Worm (Caenorhabditis elegans): ENCODE measurements around the gene nlp-5.

Gene nlp-5

ce11 chrII:8269855-8270647, 31.8 kb downstream of the nlp-5 start, which contains the start of gene tdc-1:
Gene tdc-1 (plus strand): TSS chrII:8270597.
- no peak for TF ChIP-seq hmg-4 (GFP tag; optimal IDR thresholded peaks at IDR 0.05)
- no peak for TF ChIP-seq flt-1 (GFP tag; IDR thresholded peaks at IDR 0.05)
- no peak for TF ChIP-seq hmbx-1 (tag; optimal IDR thresholded peaks at IDR 0.05)
- TF ChIP-seq B0310.2 (tag; optimal IDR thresholded peaks at IDR 0.05), result no peak
- no peak for TF ChIP-seq ceh-13 (GFP tag; optimal IDR thresholded peaks at IDR 0.05)
- no peak for TF ChIP-seq F13C5.2 (tag; optimal IDR thresholded peaks at IDR 0.05)
- TF ChIP-seq ets-7 (tag; optimal IDR thresholded peaks at IDR 0.05), result no peak
- TF ChIP-seq tra-4 (tag; optimal IDR thresholded peaks at IDR 0.05), result no peak
- TF ChIP-seq pes-1 (GFP tag; IDR thresholded peaks at IDR 0.05), result no peak
- TF ChIP-seq hnd-1 (tag; optimal IDR thresholded peaks at IDR 0.05), result no peak
- TF ChIP-seq scrt-1 (GFP tag; IDR thresholded peaks at IDR 0.05), result no peak
- TF ChIP-seq aly-1 (tag; optimal IDR thresholded peaks at IDR 0.05), result no peak
- TF ChIP-seq ceh-36 (tag; optimal IDR thresholded peaks at IDR 0.05), result no peak
- no peak for TF ChIP-seq ama-1 (optimal IDR thresholded peaks at IDR 0.05)
- TF ChIP-seq tbx-11 (GFP tag; IDR thresholded peaks at IDR 0.05), result no peak
- no peak for TF ChIP-seq sea-1 (GFP tag; conservative IDR thresholded peaks at IDR 0.05)
- no peak for TF ChIP-seq tbx-37 (GFP tag; conservative IDR thresholded peaks at IDR 0.05)

ce11 chrII:8273060-8273459, 34.8 kb downstream of the nlp-5 start:
- TF ChIP-seq aly-1 (tag; optimal IDR thresholded peaks at IDR 0.05) (no peak), tbx-11 (GFP tag; IDR thresholded peaks at IDR 0.05) (no peak), scrt-1 (GFP tag; IDR thresholded peaks at IDR 0.05) (no peak), tbx-37 (GFP tag; conservative IDR thresholded peaks at IDR 0.05) (no peak), F13C5.2 (tag; optimal IDR thresholded peaks at IDR 0.05) (no peak)

- TF ChIP-seq pes-1 (GFP tag; IDR thresholded peaks at IDR 0.05) (no peak), tbx-11 (GFP tag; IDR thresholded peaks at IDR 0.05) (no peak), F13C5.2 (tag; optimal IDR thresholded peaks at IDR 0.05) (no peak), ets-7 (tag; optimal IDR thresholded peaks at IDR 0.05) (no peak), ceh-36 (tag; optimal IDR thresholded peaks at IDR 0.05) (no peak), aly-1 (tag; optimal IDR thresholded peaks at IDR 0.05) (no peak), ceh-13 (GFP tag; optimal IDR thresholded peaks at IDR 0.05) (no peak), B0310.2 (tag; optimal IDR thresholded peaks at IDR 0.05) (no peak), scrt-1 (GFP tag; IDR thresholded peaks at IDR 0.05) (no peak), sea-1 (GFP tag; conservative IDR thresholded peaks at IDR 0.05) (no peak), hmbx-1 (tag; optimal IDR thresholded peaks at IDR 0.05) (no peak), tbx-37 (GFP tag; conservative IDR thresholded peaks at IDR 0.05) (no peak), tra-4 (tag; optimal IDR thresholded peaks at IDR 0.05) (no peak), hmg-4 (GFP tag; optimal IDR thresholded peaks at IDR 0.05) (no peak), flt-1 (GFP tag; IDR thresholded peaks at IDR 0.05) (no peak), hnd-1 (tag; optimal IDR thresholded peaks at IDR 0.05) (no peak), ama-1 (optimal IDR thresholded peaks at IDR 0.05) (no peak)
Observed at ce11 chrII:8276057-8276456, 37.8 kb downstream of the nlp-5 start, which contains the start of the genes gei-14 and slc-25A32. Gene gei-14 (minus strand): TSS chrII:8276231. Gene slc-25A32 (plus strand): TSS chrII:8276298.

ce11 chrII:8278415-8278814, 40.2 kb downstream of the nlp-5 start, which contains the start of the genes mrpl-10 and clec-142:
Gene mrpl-10 (minus strand): TSS chrII:8278515.
Gene clec-142 (plus strand): TSS chrII:8278678.
- TF ChIP-seq sea-1 (GFP tag; conservative IDR thresholded peaks at IDR 0.05) (no peak), flt-1 (GFP tag; IDR thresholded peaks at IDR 0.05) (no peak)

- no peak for TF ChIP-seq flt-1 (GFP tag; IDR thresholded peaks at IDR 0.05)
- no peak for TF ChIP-seq ama-1 (optimal IDR thresholded peaks at IDR 0.05)
- TF ChIP-seq hmg-4 (GFP tag; optimal IDR thresholded peaks at IDR 0.05), result no peak
- no peak for TF ChIP-seq ets-7 (tag; optimal IDR thresholded peaks at IDR 0.05)
- no peak for TF ChIP-seq hmbx-1 (tag; optimal IDR thresholded peaks at IDR 0.05)
- TF ChIP-seq ceh-13 (GFP tag; optimal IDR thresholded peaks at IDR 0.05), result no peak
- no peak for TF ChIP-seq hnd-1 (tag; optimal IDR thresholded peaks at IDR 0.05)
- TF ChIP-seq ceh-36 (tag; optimal IDR thresholded peaks at IDR 0.05), result no peak
Observed at ce11 chrII:8283158-8283717, 45.0 kb downstream of the nlp-5 start, which contains the start of the genes nst-1 and cct-4. Gene nst-1 (minus strand): TSS chrII:8283208. Gene cct-4 (plus strand): TSS chrII:8283667.

Data from whole organism, early embryonic.